Worm (Caenorhabditis elegans) whole organism, L4 larva: ENCODE results near the gene cutl-5.

Source experiments
- F37D6.2 ChIP-seq: sonication (generic microtip); optimal IDR thresholded peaks from 2 replicates; lab custom pipeline; 2016; ENCODE audit warnings: mild to moderate bottlenecking, missing genetic modification characterization, missing compliant biosample characterization
- F44E2.7 ChIP-seq: fragments of 200-800 bp; sonication (Bioruptor generic); IDR thresholded peaks from 2 replicates; pipeline ENCODE4 v2.1.2; 2022; ENCODE audit warnings: missing genetic modification characterization, missing compliant biosample characterization
- F49E8.2 ChIP-seq: sonication (generic microtip); optimal IDR thresholded peaks from 2 replicates; lab custom pipeline; 2016; ENCODE audit warnings: missing compliant biosample characterization, mild to moderate bottlenecking, missing genetic modification characterization, borderline replicate concordance
- R02D3.7 ChIP-seq: fragments of 150-350 bp; sonication (generic microtip); optimal IDR thresholded peaks from 3 replicates; lab custom pipeline; 2014; ENCODE audit warnings: missing biosample characterization, missing genetic modification characterization
- T20F7.1 ChIP-seq: fragments of 200-800 bp; sonication (Bioruptor generic); optimal IDR thresholded peaks from 2 replicates; lab custom pipeline; 2018; ENCODE audit warnings: mild to moderate bottlenecking, missing genetic modification characterization, missing compliant biosample characterization
- T26A8.4 ChIP-seq: fragments of 200-800 bp; sonication (Bioruptor generic); IDR thresholded peaks from 2 replicates; pipeline ENCODE4 v1.3.6; 2022; ENCODE audit warnings: missing genetic modification characterization, missing compliant biosample characterization
- Y105C5A.15 ChIP-seq: fragments of 200-800 bp; sonication (Bioruptor generic); IDR thresholded peaks from 2 replicates; pipeline ENCODE4 v1.3.6; 2022; ENCODE audit warnings: missing genetic modification characterization, missing compliant biosample characterization
- Y5F2A.4 ChIP-seq: fragments of 200-800 bp; sonication (Bioruptor generic); optimal IDR thresholded peaks from 2 replicates; lab custom pipeline; 2018; ENCODE audit warnings: mild to moderate bottlenecking, missing genetic modification characterization, missing compliant biosample characterization
- aha-1 ChIP-seq: fragments of 150-350 bp; peaks from one replicate; lab custom pipeline; 2014; ENCODE audit warnings: missing biosample characterization, missing genetic modification characterization
- arid-1 ChIP-seq: fragments of 200-800 bp; sonication (Bioruptor generic); conservative IDR thresholded peaks from 2 replicates; pipeline ENCODE4 v1.3.6; 2022; ENCODE audit warnings: missing genetic modification reagents, missing genetic modification characterization, missing compliant biosample characterization
- ceh-20 ChIP-seq: fragments of 200-800 bp; sonication (Bioruptor generic); IDR thresholded peaks from 2 replicates; pipeline ENCODE4 v1.3.6; 2022; ENCODE audit warnings: missing genetic modification reagents, missing genetic modification characterization, missing compliant biosample characterization
- ceh-32 ChIP-seq: sonication (generic microtip); optimal IDR thresholded peaks from 2 replicates; lab custom pipeline; 2016; ENCODE audit warnings: mild to moderate bottlenecking, missing genetic modification characterization, missing compliant biosample characterization; ENCODE audit not compliant: poor library complexity
- ceh-62 ChIP-seq: sonication (generic microtip); optimal IDR thresholded peaks from 2 replicates; lab custom pipeline; 2017; ENCODE audit warnings: missing biosample characterization, missing genetic modification characterization
- ceh-82 ChIP-seq: sonication (generic microtip); optimal IDR thresholded peaks from 2 replicates; lab custom pipeline; 2017; ENCODE audit warnings: missing biosample characterization, missing genetic modification characterization
- cey-2 ChIP-seq: sonication (generic microtip); optimal IDR thresholded peaks from 3 replicates; lab custom pipeline; 2017; ENCODE audit warnings: missing genetic modification characterization, mild to moderate bottlenecking, missing compliant biosample characterization, antibody characterized with exemption, borderline replicate concordance; ENCODE audit not compliant: insufficient read depth
- ctbp-1 ChIP-seq: fragments of 200-800 bp; sonication (Bioruptor generic); IDR thresholded peaks from 2 replicates; pipeline ENCODE4 v1.3.6; 2022; ENCODE audit warnings: missing genetic modification reagents, missing genetic modification characterization, missing compliant biosample characterization
- daf-19 ChIP-seq: fragments of 200-800 bp; sonication (Bioruptor generic); conservative IDR thresholded peaks from 2 replicates; pipeline ENCODE4 v1.3.6; 2022; ENCODE audit warnings: missing genetic modification characterization, missing compliant biosample characterization
- dmd-6 ChIP-seq: fragments of 200-800 bp; sonication (Bioruptor generic); IDR thresholded peaks from 2 replicates; pipeline ENCODE4 v1.3.6; 2022; ENCODE audit warnings: missing genetic modification reagents, missing genetic modification characterization, missing compliant biosample characterization
- dpl-1 ChIP-seq: fragments of 150-350 bp; optimal IDR thresholded peaks from 2 replicates; lab custom pipeline; 2014; ENCODE audit warnings: missing biosample characterization, missing genetic modification reagents, missing genetic modification characterization
- duxl-1 ChIP-seq: sonication (generic microtip); optimal IDR thresholded peaks from 2 replicates; lab custom pipeline; 2016; ENCODE audit warnings: mild to moderate bottlenecking, missing genetic modification characterization, moderate library complexity, missing compliant biosample characterization; ENCODE audit not compliant: poor library complexity
- dve-1 ChIP-seq: sonication (generic microtip); optimal IDR thresholded peaks from 2 replicates; lab custom pipeline; 2017; ENCODE audit warnings: antibody characterized with exemption, mild to moderate bottlenecking, missing genetic modification characterization, missing compliant biosample characterization; ENCODE audit not compliant: insufficient read depth
- egl-43 ChIP-seq: fragments of 200-800 bp; sonication (Bioruptor generic); IDR thresholded peaks from 2 replicates; pipeline ENCODE4 v1.3.6; 2022; ENCODE audit warnings: missing genetic modification reagents, missing genetic modification characterization, missing compliant biosample characterization
- fkh-10 ChIP-seq: fragments of 150-350 bp; optimal IDR thresholded peaks from 2 replicates; lab custom pipeline; 2014; ENCODE audit warnings: missing biosample characterization, missing genetic modification reagents, missing genetic modification characterization
- gei-8 ChIP-seq: fragments of 200-800 bp; sonication (Bioruptor generic); optimal IDR thresholded peaks from 2 replicates; lab custom pipeline; 2018; ENCODE audit warnings: mild to moderate bottlenecking, missing genetic modification characterization, missing compliant biosample characterization
- lin-38 ChIP-seq: fragments of 200-800 bp; sonication (Bioruptor generic); IDR thresholded peaks from 2 replicates; pipeline ENCODE4 v1.3.6; 2022; ENCODE audit warnings: missing genetic modification reagents, missing genetic modification characterization, missing compliant biosample characterization
- lir-3 ChIP-seq: sonication (generic microtip); optimal IDR thresholded peaks from 2 replicates; lab custom pipeline; 2016; ENCODE audit warnings: mild to moderate bottlenecking, missing genetic modification characterization, missing compliant biosample characterization
- madf-9 ChIP-seq: fragments of 200-800 bp; sonication (Bioruptor generic); conservative IDR thresholded peaks from 2 replicates; pipeline ENCODE4 v1.3.6; 2022; ENCODE audit warnings: missing genetic modification reagents, missing genetic modification characterization, missing compliant biosample characterization
- mdt-29 ChIP-seq: fragments of 200-800 bp; sonication (Bioruptor generic); IDR thresholded peaks from 2 replicates; pipeline ENCODE4 v1.3.6; 2022; ENCODE audit warnings: missing genetic modification reagents, missing genetic modification characterization, missing compliant biosample characterization
- mxl-2 ChIP-seq: fragments of 200-800 bp; sonication (Bioruptor generic); conservative IDR thresholded peaks from 2 replicates; pipeline ENCODE4 v1.3.6; 2022; ENCODE audit warnings: missing genetic modification reagents, missing genetic modification characterization, missing compliant biosample characterization
- mxl-3 ChIP-seq: fragments of 200-800 bp; sonication (Bioruptor generic); optimal IDR thresholded peaks from 2 replicates; lab custom pipeline; 2018; ENCODE audit warnings: mild to moderate bottlenecking, missing genetic modification characterization, missing compliant biosample characterization
- nhr-10 ChIP-seq: fragments of 150-350 bp; optimal IDR thresholded peaks from 2 replicates; lab custom pipeline; 2014; ENCODE audit warnings: missing biosample characterization, missing genetic modification characterization
- nhr-11 ChIP-seq: fragments of 150-350 bp; optimal IDR thresholded peaks from 2 replicates; lab custom pipeline; 2014; ENCODE audit warnings: missing biosample characterization, missing genetic modification characterization
- nhr-237 ChIP-seq: sonication (generic microtip); optimal IDR thresholded peaks from 2 replicates; lab custom pipeline; 2017; ENCODE audit warnings: missing biosample characterization, missing genetic modification characterization
- nhr-76 ChIP-seq: fragments of 150-350 bp; optimal IDR thresholded peaks from 2 replicates; lab custom pipeline; 2014; ENCODE audit warnings: missing biosample characterization, missing genetic modification characterization
- pha-4 ChIP-seq, 2 experiments: fragments of 150-350 bp in 1 of 2; fragments of 200-800 bp in 1 of 2; sonication (Bioruptor generic) in 1 of 2; IDR thresholded peaks in 1 of 2; optimal IDR thresholded peaks in 1 of 2; 2 replicates each; pipeline versions ENCODE4 v1.3.6 to Lab custom; 2014 to 2022; ENCODE audit warnings: missing genetic modification characterization in 2 of 2, missing genetic modification reagents in 2 of 2, missing biosample characterization in 1 of 2, missing compliant biosample characterization in 1 of 2
- pqm-1 ChIP-seq: sonication (generic microtip); optimal IDR thresholded peaks from 2 replicates; lab custom pipeline; 2017; ENCODE audit warnings: missing biosample characterization, missing genetic modification characterization
- saeg-2 ChIP-seq: fragments of 200-800 bp; sonication (Bioruptor generic); IDR thresholded peaks from 2 replicates; pipeline ENCODE4 v1.3.6; 2022; ENCODE audit warnings: missing genetic modification reagents, missing genetic modification characterization, missing compliant biosample characterization
- set-16 ChIP-seq: fragments of 200-800 bp; sonication (Bioruptor generic); IDR thresholded peaks from 2 replicates; pipeline ENCODE4 v1.3.6; 2022; ENCODE audit warnings: missing genetic modification reagents, missing genetic modification characterization, missing compliant biosample characterization
- snpc-4 ChIP-seq: fragments of 150-350 bp; optimal IDR thresholded peaks from 2 replicates; lab custom pipeline; 2014; ENCODE audit warnings: missing biosample characterization, missing genetic modification characterization
- tag-97 ChIP-seq: fragments of 200-800 bp; sonication (Bioruptor generic); IDR thresholded peaks from 2 replicates; pipeline ENCODE4 v1.3.6; 2022; ENCODE audit warnings: missing genetic modification characterization, missing compliant biosample characterization
- tra-1 ChIP-seq: fragments of 200-800 bp; sonication (Bioruptor generic); IDR thresholded peaks from 2 replicates; pipeline ENCODE4 v1.3.6; 2022; ENCODE audit warnings: missing genetic modification reagents, missing genetic modification characterization, missing compliant biosample characterization
- unc-62 ChIP-seq, 3 experiments: fragments of 150-350 bp in 1 of 3; sonication (generic microtip); optimal IDR thresholded peaks in 2 of 3; peaks in 1 of 3; 1 replicate in 1 of 3; 2 replicates in 2 of 3; lab custom pipeline; 2014 to 2017; ENCODE audit warnings: missing biosample characterization in 3 of 3, missing genetic modification characterization in 3 of 3, missing genetic modification reagents in 3 of 3, missing genotype in 1 of 3
- zfp-2 ChIP-seq: sonication (generic microtip); optimal IDR thresholded peaks from 2 replicates; lab custom pipeline; 2016; ENCODE audit warnings: mild to moderate bottlenecking, missing genetic modification characterization, missing compliant biosample characterization
- zip-2 ChIP-seq: fragments of 150-350 bp; optimal IDR thresholded peaks from 2 replicates; lab custom pipeline; 2014; ENCODE audit warnings: missing biosample characterization, missing genetic modification characterization
- ztf-11 ChIP-seq: fragments of 150-350 bp; optimal IDR thresholded peaks from 2 replicates; lab custom pipeline; 2014; ENCODE audit warnings: missing biosample characterization, missing genetic modification characterization

The cutl-5 gene

DNA sequence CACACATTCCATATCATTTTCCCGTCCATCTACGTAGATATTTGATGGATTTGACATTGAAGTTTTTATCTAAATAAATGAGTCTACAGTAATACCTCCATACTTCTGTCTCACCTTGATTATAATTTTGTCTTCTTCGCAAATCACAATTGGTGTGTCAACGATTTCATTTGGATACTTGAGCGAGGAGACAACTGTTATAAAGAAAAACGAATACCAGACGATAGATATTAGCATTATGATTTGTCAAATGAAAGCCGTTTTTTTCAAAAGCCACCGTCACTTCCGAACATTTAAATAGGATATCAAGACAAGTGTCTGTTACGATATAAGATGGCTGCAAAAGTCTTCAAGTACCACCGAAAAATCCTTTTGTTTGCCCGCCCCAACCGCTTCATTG is at the start of gene cutl-5:
cutl-5 (minus strand) TSS at position 269 of the 400 bp plus-strand sequence.
- no peak for TF ChIP-seq ctbp-1 (GFP tag; lab: Robert Waterston, UW)
- peak in 1 of 2 experiments; percentile 93 for TF ChIP-seq unc-62 (GFP tag; optimal IDR thresholded peaks at IDR 0.05 in 1 of 2; lab: Kevin White, UChicago)
- no peak for TF ChIP-seq unc-62 (tag; optimal IDR thresholded peaks at IDR 0.05; lab: Kevin White, UChicago)
- TF ChIP-seq cey-2 (tag; lab: Kevin White, UChicago): no peak
- TF ChIP-seq pqm-1 (tag; lab: Kevin White, UChicago): no peak

DNA sequence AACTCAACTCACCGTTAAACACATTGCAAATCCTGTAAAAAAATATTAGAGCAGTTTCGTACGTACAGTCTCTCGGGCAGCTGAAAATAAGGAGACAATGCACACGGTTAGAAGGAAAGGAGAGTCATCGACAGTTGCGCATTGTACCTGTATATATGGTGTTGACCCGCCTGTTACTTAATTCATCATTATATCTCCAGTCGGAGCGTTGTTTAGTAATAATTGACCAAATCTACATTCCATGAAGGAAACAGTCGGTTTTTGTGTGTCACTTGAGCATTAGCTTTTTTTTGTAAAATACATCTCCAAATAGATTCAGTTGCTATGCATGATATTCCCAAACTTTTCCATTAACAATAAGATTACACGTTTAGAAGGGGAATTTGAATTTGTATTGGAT is 45.8 kb upstream of the cutl-5 start, which contains the start of gene C27H5.12:
C27H5.12 (minus strand) TSS at position 101 of the 400 bp plus-strand sequence.
- TF ChIP-seq egl-43 (GFP tag; lab: Robert Waterston, UW) (no peak), ceh-32 (tag; lab: Kevin White, UChicago) (no peak), unc-62 (GFP tag; optimal IDR thresholded peaks at IDR 0.05 in 1 of 2; lab: Kevin White, UChicago) (peak in 1 of 2 experiments; percentile 30), unc-62 (tag; optimal IDR thresholded peaks at IDR 0.05; lab: Kevin White, UChicago) (no peak)

ce11 chrII:7157415-7157814 is 41.7 kb upstream of the cutl-5 start:
- TF ChIP-seq mxl-3 (GFP tag; lab: Kevin White, UChicago) (peak; percentile 33), dmd-6 (GFP tag; lab: Robert Waterston, UW) (peak; percentile 78), lir-3 (tag; lab: Kevin White, UChicago) (no peak), aha-1 (tag; lab: Kevin White, UChicago) (no peak), fkh-10 (no peak), ceh-62 (tag; lab: Kevin White, UChicago) (no peak), dve-1 (peak; percentile 57), snpc-4 (no peak), lin-38 (no peak), ceh-32 (tag; lab: Kevin White, UChicago) (no peak), Y5F2A.4 (GFP tag; lab: Kevin White, UChicago) (no peak), Y105C5A.15 (GFP tag; lab: Robert Waterston, UW) (no peak), T26A8.4 (GFP tag; lab: Robert Waterston, UW) (no peak), gei-8 (GFP tag; lab: Kevin White, UChicago) (no peak), R02D3.7 (no peak), set-16 (GFP tag; lab: Robert Waterston, UW) (no peak), madf-9 (GFP tag; lab: Robert Waterston, UW) (no peak), ztf-11 (tag; lab: Kevin White, UChicago) (no peak), nhr-237 (tag; lab: Kevin White, UChicago) (no peak), zfp-2 (tag; lab: Kevin White, UChicago) (no peak), F37D6.2 (tag; lab: Kevin White, UChicago) (no peak), T20F7.1 (peak; percentile 11), mdt-29 (GFP tag; lab: Robert Waterston, UW) (no peak), F49E8.2 (no peak), ceh-82 (tag; lab: Kevin White, UChicago) (no peak), nhr-11 (tag; lab: Kevin White, UChicago) (no peak), tag-97 (GFP tag; lab: Robert Waterston, UW) (no peak), tra-1 (GFP tag; lab: Robert Waterston, UW) (no peak), ceh-20 (GFP tag; lab: Robert Waterston, UW) (no peak), nhr-10 (tag; lab: Kevin White, UChicago) (no peak), zip-2 (no peak), daf-19 (no peak), arid-1 (GFP tag; lab: Robert Waterston, UW) (no peak), dpl-1 (GFP tag; lab: Kevin White, UChicago) (no peak), saeg-2 (GFP tag; lab: Robert Waterston, UW) (no peak), mxl-2 (GFP tag; lab: Robert Waterston, UW) (peak; percentile 79; the same call in 1 of the 2 replicates), unc-62 (GFP tag; optimal IDR thresholded peaks at IDR 0.05 in 1 of 2; lab: Kevin White, UChicago) (peak in 1 of 2 experiments; percentile 69), unc-62 (tag; optimal IDR thresholded peaks at IDR 0.05; lab: Kevin White, UChicago) (no peak), pha-4 (GFP tag; IDR thresholded peaks at IDR 0.05; lab: Robert Waterston, UW) (no peak), pha-4 (tag; optimal IDR thresholded peaks at IDR 0.05; lab: Kevin White, UChicago) (peak; percentile 42), nhr-76 (tag; lab: Kevin White, UChicago) (no peak), duxl-1 (no peak), ctbp-1 (GFP tag; lab: Robert Waterston, UW) (no peak), F44E2.7 (no peak)
